Fruit fly (Drosophila melanogaster): ENCODE data around the gene Inx2.
A peak's percentile ranks its signal among the peaks of the same experiment; 100 is the strongest.

Inx2 gene

DNA sequence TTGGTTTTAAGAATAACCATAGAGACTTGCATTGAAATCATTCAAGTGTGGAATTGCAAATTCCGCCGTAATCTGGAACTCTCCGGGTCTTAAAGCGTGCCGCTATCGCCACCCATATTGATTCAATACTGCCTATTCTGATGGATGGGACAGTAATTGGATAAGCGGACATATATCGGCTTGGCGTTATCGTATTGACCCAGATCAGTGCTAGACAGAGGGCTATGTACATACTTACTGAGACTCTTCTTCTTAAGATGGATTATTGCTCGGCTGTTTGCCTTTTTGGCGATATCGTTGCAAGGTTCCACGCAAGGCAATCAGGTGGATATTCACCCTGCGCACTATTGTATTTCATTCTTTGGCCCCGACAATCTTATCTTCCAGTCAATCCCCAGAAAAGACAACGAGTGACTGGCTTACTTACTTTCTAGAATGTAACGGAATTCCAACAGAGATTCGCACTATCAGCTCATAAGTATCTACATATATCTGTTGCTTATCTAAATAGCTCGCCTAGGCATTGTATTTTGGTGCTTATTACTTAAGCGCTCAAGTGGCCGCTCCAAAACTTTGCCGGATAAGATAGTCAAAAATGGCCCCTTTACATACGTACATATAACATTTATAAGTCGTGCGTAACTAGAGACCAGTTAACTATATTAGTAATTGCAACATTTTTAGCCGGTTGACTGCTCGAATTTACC, 3.8 kb upstream of the Inx2 start (continued):
- no peak for TF ChIP-seq her (GFP tag; optimal IDR thresholded peaks at IDR 0.05)
- TF ChIP-seq grau (tag; optimal IDR thresholded peaks at IDR 0.05) = no peak
- TF ChIP-seq fd3F (GFP tag; optimal IDR thresholded peaks at IDR 0.05) = no peak
- peak; percentile 5 for TF ChIP-seq CG12236 (GFP tag; optimal IDR thresholded peaks at IDR 0.05)
- no peak for TF ChIP-seq CG11247 (GFP tag; IDR thresholded peaks at IDR 0.05)
- no peak for TF ChIP-seq CG3995 (GFP tag; optimal IDR thresholded peaks at IDR 0.05)
- peak; percentile 4 for TF ChIP-seq schlank (tag; optimal IDR thresholded peaks at IDR 0.05)
- TF ChIP-seq wek (GFP tag; optimal IDR thresholded peaks at IDR 0.05) = peak; percentile 43
- TF ChIP-seq CG9437 (GFP tag; optimal IDR thresholded peaks at IDR 0.05) = no peak
- TF ChIP-seq ssp (GFP tag; IDR thresholded peaks at IDR 0.05) = no peak
- no peak for TF ChIP-seq CG31388 (GFP tag; optimal IDR thresholded peaks at IDR 0.05)
- no peak for TF ChIP-seq Sin3A (optimal IDR thresholded peaks at IDR 0.05)
- TF ChIP-seq Adf1 (GFP tag; IDR thresholded peaks at IDR 0.05) = no peak
- TF ChIP-seq CG14667 (GFP tag; IDR thresholded peaks at IDR 0.05) = no peak
- TF ChIP-seq Eip74EF (GFP tag; optimal IDR thresholded peaks at IDR 0.05) = no peak
- no peak for TF ChIP-seq Mes4 (GFP tag; optimal IDR thresholded peaks at IDR 0.05)
- no peak for TF ChIP-seq maf-S (GFP tag; optimal IDR thresholded peaks at IDR 0.05)
- peak; percentile 79 for TF ChIP-seq sd (tag; optimal IDR thresholded peaks at IDR 0.05)
- peak; percentile 7 for TF ChIP-seq fd64A (GFP tag; optimal IDR thresholded peaks at IDR 0.05)
- peak; percentile 55 for TF ChIP-seq CG15696 (tag; optimal IDR thresholded peaks at IDR 0.05)
- no peak for TF ChIP-seq ttk (GFP tag; IDR thresholded peaks at IDR 0.05)
- TF ChIP-seq lab (GFP tag; optimal IDR thresholded peaks at IDR 0.05) = peak; percentile 34
- no peak for TF ChIP-seq CG16813 (GFP tag; IDR thresholded peaks at IDR 0.05; ENCODE audit: partially characterized antibody)
- TF ChIP-seq bsh (GFP tag; optimal IDR thresholded peaks at IDR 0.05) = peak in 1 of 2 experiments; percentile 3
- TF ChIP-seq CG15269 (tag; optimal IDR thresholded peaks at IDR 0.05) = no peak
- peak; percentile 11 for TF ChIP-seq gem (tag; optimal IDR thresholded peaks at IDR 0.05)
- no peak for TF ChIP-seq danr (GFP tag; IDR thresholded peaks at IDR 0.05)
- TF ChIP-seq CG30020 (tag; optimal IDR thresholded peaks at IDR 0.05) = no peak
- no peak for TF ChIP-seq Opbp (GFP tag; IDR thresholded peaks at IDR 0.05; ENCODE audit: partially characterized antibody)
- TF ChIP-seq nerfin-1 (tag; optimal IDR thresholded peaks at IDR 0.05) = no peak
- no peak for TF ChIP-seq tin (GFP tag; optimal IDR thresholded peaks at IDR 0.05)
- no peak for TF ChIP-seq CG14014 (GFP tag; IDR thresholded peaks at IDR 0.05)
- no peak for TF ChIP-seq CG5245 (GFP tag; optimal IDR thresholded peaks at IDR 0.05)
- no peak for TF ChIP-seq cg (GFP tag; optimal IDR thresholded peaks at IDR 0.05)
- no peak for TF ChIP-seq CG1603 (tag; optimal IDR thresholded peaks at IDR 0.05)
- TF ChIP-seq CG11560 (tag; IDR thresholded peaks at IDR 0.05) = no peak
- no peak for TF ChIP-seq aop (GFP tag; IDR thresholded peaks at IDR 0.05)
- peak; percentile 84 for TF ChIP-seq mirr (GFP tag; optimal IDR thresholded peaks at IDR 0.05)
- TF ChIP-seq Trl (optimal IDR thresholded peaks at IDR 0.05) = no peak
- no peak for TF ChIP-seq Trl (GFP tag; optimal IDR thresholded peaks at IDR 0.05)
- no peak for TF ChIP-seq h (optimal IDR thresholded peaks at IDR 0.05)
- no peak for TF ChIP-seq CG8359 (GFP tag; optimal IDR thresholded peaks at IDR 0.05; ENCODE audit: borderline replicate concordance)
- peak; percentile 40 for TF ChIP-seq CG6813 (GFP tag; optimal IDR thresholded peaks at IDR 0.05)
- no peak for TF ChIP-seq bigmax (GFP tag; optimal IDR thresholded peaks at IDR 0.05)
- no peak for TF ChIP-seq CG7928 (GFP tag; optimal IDR thresholded peaks at IDR 0.05)
- no peak for TF ChIP-seq CG6654 (GFP tag; optimal IDR thresholded peaks at IDR 0.05)
- TF ChIP-seq Spps (tag; optimal IDR thresholded peaks at IDR 0.05) = no peak
- TF ChIP-seq Ptx1 (GFP tag; IDR thresholded peaks at IDR 0.05) = no peak
- TF ChIP-seq CG12391 (tag; optimal IDR thresholded peaks at IDR 0.05) = no peak
- TF ChIP-seq exex (tag; optimal IDR thresholded peaks at IDR 0.05) = peak; percentile 83
- no peak for TF ChIP-seq CG30403 (GFP tag; optimal IDR thresholded peaks at IDR 0.05)
